Fruit fly (Drosophila melanogaster) whole organism, embryonic: ENCODE results near the gene upd1.

Experiments
- Abd-B ChIP-seq: fragments of 200-800 bp; sonication (Bioruptor generic); optimal IDR thresholded peaks from 2 replicates; lab custom pipeline; 2018; ENCODE audit warnings: missing biosample characterization, mild to moderate bottlenecking, missing genetic modification characterization, moderate library complexity
- Atf-2 ChIP-seq: fragments of 200-800 bp; sonication (Bioruptor generic); optimal IDR thresholded peaks from 2 replicates; lab custom pipeline; 2016; ENCODE audit warnings: missing biosample characterization, missing genetic modification characterization
- CG10321 ChIP-seq: fragments of 200-800 bp; sonication (Bioruptor generic); IDR thresholded peaks from 2 replicates; pipeline ENCODE4 v1.3.6; 2022; ENCODE audit warnings: missing biosample characterization, missing genetic modification characterization
- CG11398 ChIP-seq: fragments of 200-800 bp; sonication (Bioruptor generic); optimal IDR thresholded peaks from 2 replicates; lab custom pipeline; 2016; ENCODE audit warnings: missing biosample characterization, missing genetic modification characterization
- CG11456 ChIP-seq: fragments of 200-800 bp; sonication (Bioruptor generic); IDR thresholded peaks from 3 replicates; pipeline ENCODE4 v1.3.6; 2022; ENCODE audit warnings: missing biosample characterization, missing genetic modification characterization
- CG13894 ChIP-seq: fragments of 200-800 bp; sonication (Bioruptor generic); optimal IDR thresholded peaks from 3 replicates; lab custom pipeline; 2018; ENCODE audit warnings: missing biosample characterization, mild to moderate bottlenecking, missing genetic modification characterization, moderate library complexity
- CG15601 ChIP-seq: fragments of 200-800 bp; sonication (Bioruptor generic); optimal IDR thresholded peaks from 3 replicates; lab custom pipeline; 2019; ENCODE audit warnings: missing biosample characterization, mild to moderate bottlenecking, missing genetic modification characterization, moderate library complexity
- CG16813 ChIP-seq: fragments of 200-800 bp; sonication (Bioruptor generic); IDR thresholded peaks from 3 replicates; pipeline ENCODE4 v1.3.6; 2022; ENCODE audit warnings: missing biosample characterization, missing genetic modification characterization; ENCODE audit not compliant: partially characterized antibody
- CG17186 ChIP-seq: fragments of 200-800 bp; sonication (Bioruptor generic); optimal IDR thresholded peaks from 3 replicates; lab custom pipeline; 2017; ENCODE audit warnings: missing biosample characterization, missing genetic modification reagents, missing genetic modification characterization
- CG17802 ChIP-seq: fragments of 200-800 bp; sonication (Bioruptor generic); optimal IDR thresholded peaks from 2 replicates; lab custom pipeline; 2018; ENCODE audit warnings: missing biosample characterization, mild to moderate bottlenecking, missing genetic modification characterization, moderate library complexity
- CG17829 ChIP-seq: fragments of 200-800 bp; optimal IDR thresholded peaks from 2 replicates; lab custom pipeline; 2019; ENCODE audit warnings: missing biosample characterization, mild to moderate bottlenecking, missing genetic modification characterization, moderate library complexity
- CG18764 ChIP-seq: fragments of 200-800 bp; sonication (Bioruptor generic); optimal IDR thresholded peaks from 3 replicates; lab custom pipeline; 2016; ENCODE audit warnings: missing biosample characterization, missing genetic modification characterization
- CG30431 ChIP-seq: fragments of 200-800 bp; sonication (Bioruptor generic); optimal IDR thresholded peaks from 2 replicates; lab custom pipeline; 2017; ENCODE audit warnings: missing biosample characterization, missing genetic modification characterization
- CG3065 ChIP-seq: fragments of 200-800 bp; sonication (Bioruptor generic); optimal IDR thresholded peaks from 2 replicates; lab custom pipeline; 2016; ENCODE audit warnings: missing biosample characterization, missing genetic modification characterization
- CG31388 ChIP-seq: fragments of 200-800 bp; sonication (Bioruptor generic); optimal IDR thresholded peaks from 2 replicates; lab custom pipeline; 2016; ENCODE audit warnings: missing biosample characterization, missing genetic modification characterization
- CG4404 ChIP-seq: fragments of 200-800 bp; sonication (Bioruptor generic); IDR thresholded peaks from 2 replicates; pipeline ENCODE4 v1.3.6; 2022; ENCODE audit warnings: missing biosample characterization, missing genetic modification characterization
- CG4424 ChIP-seq: fragments of 200-800 bp; sonication (Bioruptor generic); optimal IDR thresholded peaks from 3 replicates; lab custom pipeline; 2016; ENCODE audit warnings: missing biosample characterization, missing genetic modification characterization
- CG5953 ChIP-seq: fragments of 200-800 bp; sonication (Bioruptor generic); IDR thresholded peaks from 2 replicates; pipeline ENCODE4 v1.3.6; 2022; ENCODE audit warnings: missing biosample characterization, missing genetic modification characterization
- CG6791 ChIP-seq: fragments of 200-800 bp; sonication (Bioruptor generic); IDR thresholded peaks from 3 replicates; pipeline ENCODE4 v1.3.6; 2022; ENCODE audit warnings: missing biosample characterization, missing genetic modification characterization; ENCODE audit not compliant: partially characterized antibody
- CG7357 ChIP-seq: fragments of 200-800 bp; sonication (Bioruptor generic); IDR thresholded peaks from 3 replicates; pipeline ENCODE4 v1.3.6; 2022; ENCODE audit warnings: missing biosample characterization, missing genetic modification characterization
- CG9817 ChIP-seq: fragments of 200-800 bp; sonication (Bioruptor generic); optimal IDR thresholded peaks from 2 replicates; lab custom pipeline; 2018; ENCODE audit warnings: missing biosample characterization, mild to moderate bottlenecking, missing genetic modification characterization, moderate library complexity
- D ChIP-seq, 2 experiments: fragments of 200-800 bp in 1 of 2; fragments of >200 bp in 1 of 2; sonication (Bioruptor generic) in 1 of 2; optimal IDR thresholded peaks; 2 replicates in 1 of 2; 3 replicates in 1 of 2; lab custom pipeline; 2017; ENCODE audit warnings: mild to moderate bottlenecking in 1 of 2, missing biosample characterization in 1 of 2, missing genetic modification characterization in 1 of 2, missing genetic modification reagents in 1 of 2
- D19B ChIP-seq: fragments of 200-800 bp; sonication (Bioruptor generic); optimal IDR thresholded peaks from 2 replicates; lab custom pipeline; 2017; ENCODE audit warnings: missing biosample characterization, mild to moderate bottlenecking, missing genetic modification characterization
- Dip3 ChIP-seq: fragments of 200-800 bp; sonication (Bioruptor generic); optimal IDR thresholded peaks from 3 replicates; lab custom pipeline; 2016; ENCODE audit warnings: missing biosample characterization, missing genetic modification characterization
- Hr3 ChIP-seq: fragments of 200-800 bp; sonication (Bioruptor generic); optimal IDR thresholded peaks from 3 replicates; lab custom pipeline; 2016; ENCODE audit warnings: missing biosample characterization, missing genetic modification characterization
- Hr39 ChIP-seq: fragments of >200 bp; optimal IDR thresholded peaks from 2 replicates; lab custom pipeline; 2017
- Jarid2 ChIP-seq: fragments of 200-800 bp; sonication (Bioruptor generic); optimal IDR thresholded peaks from 3 replicates; lab custom pipeline; 2017; ENCODE audit warnings: mild to moderate bottlenecking, missing biosample characterization, missing genetic modification reagents, missing genetic modification characterization
- MBD-R2 ChIP-seq: fragments of 200-800 bp; sonication (Bioruptor generic); IDR thresholded peaks from 2 replicates; pipeline ENCODE4 v1.3.6; 2022; ENCODE audit warnings: missing biosample characterization, missing genetic modification characterization
- MTF-1 ChIP-seq: fragments of 200-800 bp; sonication (Bioruptor generic); optimal IDR thresholded peaks from 2 replicates; lab custom pipeline; 2018; ENCODE audit warnings: missing biosample characterization, mild to moderate bottlenecking, missing genetic modification characterization, borderline replicate concordance
- Oaz ChIP-seq: fragments of 200-800 bp; sonication (Bioruptor generic); IDR thresholded peaks from 2 replicates; pipeline ENCODE4 v1.3.6; 2022; ENCODE audit warnings: missing biosample characterization, missing genetic modification characterization
- Xbp1 ChIP-seq: fragments of 200-800 bp; sonication (Bioruptor generic); optimal IDR thresholded peaks from 3 replicates; lab custom pipeline; 2016; ENCODE audit warnings: missing biosample characterization, mild to moderate bottlenecking, missing genetic modification characterization
- ash1 ChIP-seq: fragments of 200-800 bp; sonication (Bioruptor generic); optimal IDR thresholded peaks from 2 replicates; lab custom pipeline; 2018; ENCODE audit warnings: missing biosample characterization, mild to moderate bottlenecking, missing genetic modification characterization
- az2 ChIP-seq: fragments of 200-800 bp; sonication (Bioruptor generic); optimal IDR thresholded peaks from 3 replicates; lab custom pipeline; 2016; ENCODE audit warnings: missing biosample characterization, missing genetic modification characterization
- cas ChIP-seq: fragments of 200-800 bp; sonication (Bioruptor generic); IDR thresholded peaks from 2 replicates; pipeline ENCODE4 v1.3.6; 2022; ENCODE audit warnings: missing biosample characterization, missing genetic modification characterization
- cato ChIP-seq: fragments of 200-800 bp; sonication (Bioruptor generic); optimal IDR thresholded peaks from 2 replicates; lab custom pipeline; 2016; ENCODE audit warnings: missing biosample characterization, missing genetic modification characterization, borderline replicate concordance
- caup ChIP-seq: fragments of 200-800 bp; sonication (Bioruptor generic); optimal IDR thresholded peaks from 3 replicates; lab custom pipeline; 2017; ENCODE audit warnings: missing biosample characterization, mild to moderate bottlenecking, missing genetic modification characterization, moderate library complexity; ENCODE audit not compliant: severe bottlenecking
- chm ChIP-seq: fragments of 200-800 bp; sonication (Bioruptor generic); IDR thresholded peaks from 2 replicates; pipeline ENCODE4 v1.3.6; 2022; ENCODE audit warnings: missing biosample characterization, missing genetic modification characterization
- chn ChIP-seq: fragments of 200-800 bp; sonication (Bioruptor generic); optimal IDR thresholded peaks from 2 replicates; lab custom pipeline; 2016; ENCODE audit warnings: missing biosample characterization, missing genetic modification characterization
- dysf ChIP-seq: fragments of 200-800 bp; sonication (Bioruptor generic); IDR thresholded peaks from 3 replicates; pipeline ENCODE4 v1.3.6; 2022; ENCODE audit warnings: missing biosample characterization, missing genetic modification characterization
- fd96Cb ChIP-seq: fragments of 200-800 bp; sonication (Bioruptor generic); optimal IDR thresholded peaks from 2 replicates; lab custom pipeline; 2018; ENCODE audit warnings: missing biosample characterization, mild to moderate bottlenecking, missing genetic modification characterization, moderate library complexity
- fu2 ChIP-seq: fragments of 200-800 bp; sonication (Bioruptor generic); optimal IDR thresholded peaks from 2 replicates; lab custom pipeline; 2016; ENCODE audit warnings: missing biosample characterization, missing genetic modification characterization
- ham ChIP-seq: fragments of 200-800 bp; sonication (Bioruptor generic); IDR thresholded peaks from 2 replicates; pipeline ENCODE4 v1.3.6; 2022; ENCODE audit warnings: missing biosample characterization, missing genetic modification characterization
- mld ChIP-seq: fragments of 200-800 bp; sonication (Bioruptor generic); IDR thresholded peaks from 3 replicates; pipeline ENCODE4 v1.3.6; 2022; ENCODE audit warnings: missing biosample characterization, missing genetic modification characterization; ENCODE audit not compliant: partially characterized antibody
- nerfin-2 ChIP-seq: fragments of 200-800 bp; sonication (Bioruptor generic); IDR thresholded peaks from 2 replicates; pipeline ENCODE4 v1.3.6; 2022; ENCODE audit warnings: missing biosample characterization, missing genetic modification characterization; ENCODE audit not compliant: partially characterized antibody
- schlank ChIP-seq: fragments of 200-800 bp; sonication (Bioruptor generic); optimal IDR thresholded peaks from 2 replicates; lab custom pipeline; 2018; ENCODE audit warnings: missing biosample characterization, mild to moderate bottlenecking, missing genetic modification characterization
- scrt ChIP-seq: fragments of 200-800 bp; sonication (Bioruptor generic); optimal IDR thresholded peaks from 2 replicates; lab custom pipeline; 2018; ENCODE audit warnings: missing biosample characterization, mild to moderate bottlenecking, missing genetic modification characterization, moderate library complexity
- sna ChIP-seq: fragments of 200-800 bp; sonication (Bioruptor generic); IDR thresholded peaks from 2 replicates; pipeline ENCODE4 v1.3.6; 2022; ENCODE audit warnings: missing biosample characterization, missing genetic modification characterization; ENCODE audit not compliant: partially characterized antibody
- sug ChIP-seq: fragments of 200-800 bp; optimal IDR thresholded peaks from 2 replicates; lab custom pipeline; 2019; ENCODE audit warnings: missing biosample characterization, mild to moderate bottlenecking, missing genetic modification characterization, moderate library complexity
- tap ChIP-seq: fragments of 200-800 bp; optimal IDR thresholded peaks from 3 replicates; lab custom pipeline; 2019; ENCODE audit warnings: missing biosample characterization, mild to moderate bottlenecking, missing genetic modification characterization, moderate library complexity
- tio ChIP-seq: fragments of 200-800 bp; sonication (Bioruptor generic); optimal IDR thresholded peaks from 2 replicates; lab custom pipeline; 2017; ENCODE audit warnings: missing biosample characterization, missing genetic modification characterization, inconsistent platforms

Gene upd1

DNA sequence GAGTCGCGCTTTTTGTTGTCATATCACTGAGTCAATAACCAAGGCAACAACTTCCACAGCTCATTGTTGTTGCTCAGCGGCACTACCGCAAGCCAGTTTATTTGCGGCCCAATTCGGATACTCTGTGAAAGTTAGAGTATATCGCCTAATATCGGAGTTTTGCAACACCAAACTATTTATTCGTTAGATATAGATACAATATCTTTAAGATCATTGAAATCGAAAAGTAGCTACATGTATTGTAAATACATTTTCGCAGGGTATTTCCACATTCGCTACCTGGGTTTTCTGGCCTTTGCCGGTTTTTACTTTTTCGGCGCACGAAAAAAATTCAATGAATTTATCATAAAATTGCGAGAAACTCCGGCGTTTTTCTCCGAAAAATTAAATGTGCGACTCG lies 15.1 kb downstream of the upd1 start (continued):
- TF ChIP-seq sna (GFP tag; lab: Robert Waterston, UW), result no peak
- TF ChIP-seq chn, result peak; percentile 45
- peak; percentile 69 for TF ChIP-seq CG5953
- TF ChIP-seq MBD-R2 (GFP tag; lab: Robert Waterston, UW), result peak; percentile 53
- peak; percentile 64 for TF ChIP-seq cas (GFP tag; lab: Robert Waterston, UW)
- TF ChIP-seq CG17186 (GFP tag; lab: Kevin White, UChicago), result no peak
- peak; percentile 63 for TF ChIP-seq fd96Cb (tag; lab: Kevin White, UChicago)
- TF ChIP-seq CG17829 (tag; lab: Kevin White, UChicago), result peak; percentile 51
- peak; percentile 28 for TF ChIP-seq CG13894 (tag; lab: Kevin White, UChicago)
- peak; percentile 89 for TF ChIP-seq dysf (GFP tag; lab: Robert Waterston, UW)
- TF ChIP-seq CG4424 (GFP tag; lab: Kevin White, UChicago), result peak; percentile 39
- TF ChIP-seq CG6791 (GFP tag; lab: Robert Waterston, UW), result no peak
- no peak for TF ChIP-seq mld
- TF ChIP-seq caup (GFP tag; lab: Kevin White, UChicago), result peak; percentile 78
- TF ChIP-seq tap (tag; lab: Kevin White, UChicago), result peak; percentile 56
- TF ChIP-seq CG3065 (GFP tag; lab: Kevin White, UChicago), result no peak
- TF ChIP-seq CG15601 (tag; lab: Kevin White, UChicago), result no peak
- TF ChIP-seq az2, result peak; percentile 53
- no peak for TF ChIP-seq ash1 (GFP tag; lab: Kevin White, UChicago)
- TF ChIP-seq CG10321 (GFP tag; lab: Robert Waterston, UW), result no peak
- no peak for TF ChIP-seq CG31388 (GFP tag; lab: Kevin White, UChicago)
- no peak for TF ChIP-seq D (optimal IDR thresholded peaks at IDR 0.05; lab: Kevin White, UChicago)
- no peak for TF ChIP-seq D (GFP tag; optimal IDR thresholded peaks at IDR 0.05; lab: Kevin White, UChicago)
- TF ChIP-seq Dip3, result peak; percentile 44
- TF ChIP-seq CG18764, result peak; percentile 23
- TF ChIP-seq Abd-B (GFP tag; lab: Kevin White, UChicago), result peak; percentile 71
- no peak for TF ChIP-seq MTF-1 (GFP tag; lab: Kevin White, UChicago)
- TF ChIP-seq ham (GFP tag; lab: Robert Waterston, UW), result no peak
- TF ChIP-seq cato, result peak; percentile 25
- peak; percentile 76 for TF ChIP-seq CG9817 (tag; lab: Kevin White, UChicago)
- peak; percentile 15 for TF ChIP-seq sug (tag; lab: Kevin White, UChicago)
- TF ChIP-seq tio (GFP tag; lab: Kevin White, UChicago), result peak; percentile 14
- TF ChIP-seq CG17802 (tag; lab: Kevin White, UChicago), result no peak
- peak; percentile 53 for TF ChIP-seq Oaz (GFP tag; lab: Robert Waterston, UW)
- peak; percentile 61 for TF ChIP-seq Hr3 (GFP tag; lab: Kevin White, UChicago)
- TF ChIP-seq CG7357 (GFP tag; lab: Robert Waterston, UW), result peak; percentile 46; the same call in 1 of the 3 replicates
- no peak for TF ChIP-seq CG11398 (GFP tag; lab: Kevin White, UChicago)
- TF ChIP-seq Jarid2 (GFP tag; lab: Kevin White, UChicago), result peak; percentile 9
- peak; percentile 43 for TF ChIP-seq CG4404
- peak; percentile 69 for TF ChIP-seq D19B (GFP tag; lab: Kevin White, UChicago)
- TF ChIP-seq CG11456, result peak; percentile 84
- peak; percentile 44 for TF ChIP-seq scrt
- TF ChIP-seq chm, result peak; percentile 70
- peak; percentile 65 for TF ChIP-seq Xbp1
- TF ChIP-seq Atf-2, result peak; percentile 11
- peak; percentile 21 for TF ChIP-seq CG30431 (GFP tag; lab: Kevin White, UChicago)
- TF ChIP-seq schlank (tag; lab: Kevin White, UChicago), result peak; percentile 45
- TF ChIP-seq Hr39 (lab: Kevin White, UChicago), result no peak
- no peak for TF ChIP-seq CG16813 (GFP tag; lab: Robert Waterston, UW)
- TF ChIP-seq fu2 (GFP tag; lab: Kevin White, UChicago), result peak; percentile 52
- no peak for TF ChIP-seq nerfin-2 (GFP tag; lab: Robert Waterston, UW)
